Fruit fly (Drosophila melanogaster): ENCODE data around the gene CG12523.

dm6 chr3L:10835228-10835627 lies 34.2 kb downstream of the CG12523 start, which contains the start of gene tna:
- TF ChIP-seq CG32121 (GFP tag; IDR thresholded peaks at IDR 0.05) (no peak), Ets98B (GFP tag; IDR thresholded peaks at IDR 0.05) (no peak), Pif1A (GFP tag; optimal IDR thresholded peaks at IDR 0.05) (no peak)

Data from whole organism, pupa.